Worm (Caenorhabditis elegans) whole organism, L3 larva: ENCODE data around the gene C01F1.5.
A peak's percentile ranks its signal among the peaks of the same experiment; 100 is the strongest.

ENCODE experiments used
- R02D3.7 ChIP-seq: fragments of 150-350 bp; optimal IDR thresholded peaks from 2 replicates; lab custom pipeline; 2014; ENCODE audit warnings: missing biosample characterization, missing genetic modification characterization
- ama-1 ChIP-seq: fragments of 150-350 bp; optimal IDR thresholded peaks from 2 replicates; lab custom pipeline; 2018
- ceh-16 ChIP-seq: sonication (generic microtip); optimal IDR thresholded peaks from 2 replicates; lab custom pipeline; 2017; ENCODE audit warnings: missing biosample characterization, missing genetic modification characterization
- ceh-28 ChIP-seq: fragments of 150-350 bp; optimal IDR thresholded peaks from 2 replicates; lab custom pipeline; 2014; ENCODE audit warnings: missing biosample characterization, missing genetic modification reagents, missing genetic modification characterization
- ceh-9 ChIP-seq: sonication (generic microtip); optimal IDR thresholded peaks from 2 replicates; lab custom pipeline; 2018; ENCODE audit warnings: missing biosample characterization, missing genetic modification characterization
- daf-12 ChIP-seq: fragments of 150-350 bp; optimal IDR thresholded peaks from 2 replicates; lab custom pipeline; 2014; ENCODE audit warnings: missing biosample characterization, missing genetic modification reagents, missing genetic modification characterization
- egl-5 ChIP-seq: fragments of 150-350 bp; optimal IDR thresholded peaks from 2 replicates; lab custom pipeline; 2017; ENCODE audit warnings: missing biosample characterization, missing genetic modification reagents, missing genetic modification characterization, inconsistent platforms
- elt-1 ChIP-seq: fragments of 150-350 bp; optimal IDR thresholded peaks from 2 replicates; lab custom pipeline; 2014; ENCODE audit warnings: missing biosample characterization, missing genetic modification characterization
- elt-2 ChIP-seq: sonication (generic microtip); optimal IDR thresholded peaks from 2 replicates; lab custom pipeline; 2016; ENCODE audit warnings: missing genetic modification reagents, mild to moderate bottlenecking, missing genetic modification characterization, missing compliant biosample characterization
- elt-3 ChIP-seq, 3 experiments: fragments of 150-350 bp in 1 of 3; sonication (generic microtip) in 2 of 3; optimal IDR thresholded peaks; 2 replicates in 2 of 3; 4 replicates in 1 of 3; lab custom pipeline; 2014 to 2017; ENCODE audit warnings: missing biosample characterization in 3 of 3, missing genetic modification characterization in 3 of 3
- eor-1 ChIP-seq, 2 experiments: fragments of 150-350 bp; optimal IDR thresholded peaks; 2 replicates each; lab custom pipeline; 2014 to 2018; ENCODE audit warnings: missing biosample characterization in 2 of 2, missing genetic modification characterization in 2 of 2
- fos-1 ChIP-seq: fragments of 150-350 bp; optimal IDR thresholded peaks from 2 replicates; lab custom pipeline; 2014; ENCODE audit warnings: missing biosample characterization, missing genetic modification characterization
- hmg-11 ChIP-seq: sonication (generic microtip); optimal IDR thresholded peaks from 2 replicates; lab custom pipeline; 2016; ENCODE audit warnings: missing genetic modification characterization, missing compliant biosample characterization
- jun-1 ChIP-seq: fragments of 150-350 bp; optimal IDR thresholded peaks from 2 replicates; lab custom pipeline; 2014; ENCODE audit warnings: missing biosample characterization, missing genetic modification reagents, missing genetic modification characterization
- lin-15B ChIP-seq: fragments of 150-350 bp; optimal IDR thresholded peaks from 2 replicates; lab custom pipeline; 2014; ENCODE audit warnings: missing biosample characterization, missing genetic modification characterization
- nfya-1 ChIP-seq: sonication (generic microtip); optimal IDR thresholded peaks from 2 replicates; lab custom pipeline; 2017; ENCODE audit warnings: missing genetic modification characterization, mild to moderate bottlenecking, missing compliant biosample characterization, antibody characterized with exemption, moderate library complexity; ENCODE audit not compliant: insufficient read depth
- nhr-11 ChIP-seq: fragments of 150-350 bp; optimal IDR thresholded peaks from 2 replicates; lab custom pipeline; 2014; ENCODE audit warnings: missing biosample characterization, missing genetic modification characterization
- nhr-23 ChIP-seq: fragments of 150-350 bp; optimal IDR thresholded peaks from 2 replicates; lab custom pipeline; 2014; ENCODE audit warnings: missing biosample characterization, missing genetic modification reagents, missing genetic modification characterization
- nhr-237 ChIP-seq: fragments of 150-350 bp; optimal IDR thresholded peaks from 2 replicates; lab custom pipeline; 2014; ENCODE audit warnings: missing biosample characterization, missing genetic modification characterization
- nhr-25 ChIP-seq: sonication (generic microtip); optimal IDR thresholded peaks from 2 replicates; lab custom pipeline; 2017; ENCODE audit warnings: missing biosample characterization, missing genetic modification characterization
- nhr-43 ChIP-seq: sonication (generic microtip); optimal IDR thresholded peaks from 2 replicates; lab custom pipeline; 2016; ENCODE audit warnings: mild to moderate bottlenecking, missing genetic modification characterization, missing compliant biosample characterization; ENCODE audit not compliant: poor library complexity, severe bottlenecking
- nhr-67 ChIP-seq: fragments of 150-350 bp; optimal IDR thresholded peaks from 2 replicates; lab custom pipeline; 2014; ENCODE audit warnings: missing biosample characterization, missing genetic modification characterization
- nhr-76 ChIP-seq: fragments of 150-350 bp; sonication (generic microtip); optimal IDR thresholded peaks from 5 replicates; lab custom pipeline; 2014; ENCODE audit warnings: missing biosample characterization, missing genetic modification characterization
- nhr-77 ChIP-seq: fragments of 150-350 bp; optimal IDR thresholded peaks from 2 replicates; lab custom pipeline; 2014; ENCODE audit warnings: missing biosample characterization, missing genetic modification characterization
- pha-4 ChIP-seq: fragments of 150-350 bp; optimal IDR thresholded peaks from 2 replicates; lab custom pipeline; 2014; ENCODE audit warnings: missing biosample characterization, missing genetic modification reagents, missing genetic modification characterization
- pqm-1 ChIP-seq: fragments of 150-350 bp; optimal IDR thresholded peaks from 2 replicates; lab custom pipeline; 2017; ENCODE audit warnings: missing biosample characterization, missing genetic modification characterization, inconsistent platforms
- skn-1 ChIP-seq: fragments of 150-350 bp; optimal IDR thresholded peaks from 2 replicates; lab custom pipeline; 2014; ENCODE audit warnings: missing biosample characterization, missing genetic modification characterization
- snpc-4 ChIP-seq: fragments of 150-350 bp; optimal IDR thresholded peaks from 2 replicates; lab custom pipeline; 2014; ENCODE audit warnings: missing biosample characterization, missing genetic modification characterization
- tbx-2 ChIP-seq: sonication (generic microtip); optimal IDR thresholded peaks from 2 replicates; lab custom pipeline; 2016; ENCODE audit warnings: mild to moderate bottlenecking, missing genetic modification characterization, missing compliant biosample characterization
- unc-62 ChIP-seq: fragments of 150-350 bp; sonication (generic microtip); optimal IDR thresholded peaks from 4 replicates; lab custom pipeline; 2014; ENCODE audit warnings: missing biosample characterization, missing genetic modification reagents, missing genetic modification characterization
- zag-1 ChIP-seq: fragments of 150-350 bp; optimal IDR thresholded peaks from 2 replicates; lab custom pipeline; 2014; ENCODE audit warnings: missing biosample characterization, missing genetic modification characterization
- ztf-11 ChIP-seq: fragments of 150-350 bp; optimal IDR thresholded peaks from 2 replicates; lab custom pipeline; 2014; ENCODE audit warnings: missing biosample characterization, missing genetic modification characterization

C01F1.5 gene

DNA sequence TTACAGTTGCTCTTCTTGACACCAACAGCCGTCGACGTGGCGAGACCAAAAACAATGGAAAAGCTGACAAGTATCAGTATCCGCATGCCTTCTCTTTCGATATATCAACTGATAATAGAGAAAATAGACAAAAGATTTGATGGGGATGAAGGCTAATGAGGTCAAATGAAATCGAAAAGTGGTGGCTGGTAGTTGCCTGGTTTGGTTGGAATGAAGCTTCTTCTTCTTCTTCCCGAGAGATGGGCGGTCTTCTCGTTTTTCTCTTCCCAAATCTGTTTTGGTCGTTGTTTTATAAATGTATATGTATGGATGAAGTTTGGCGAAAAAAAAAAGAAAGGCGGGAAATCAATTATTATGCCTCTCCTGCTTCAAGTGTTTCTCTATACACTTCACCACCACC is at the start of gene C01F1.5:
C01F1.5 (minus strand) TSS at position 103 of the 400 bp plus-strand sequence.
- no peak for TF ChIP-seq snpc-4 (tag; lab: Kevin White, UChicago)
- TF ChIP-seq daf-12 (tag; lab: Kevin White, UChicago): no peak
- no peak for TF ChIP-seq skn-1 (tag; lab: Kevin White, UChicago)
- no peak for TF ChIP-seq jun-1 (tag; lab: Kevin White, UChicago)
- no peak for TF ChIP-seq ama-1 (lab: Kevin White, UChicago)
- TF ChIP-seq nhr-77: no peak
- no peak for TF ChIP-seq elt-1
- no peak for TF ChIP-seq elt-3 (tag; optimal IDR thresholded peaks at IDR 0.05; lab: Kevin White, UChicago)
- TF ChIP-seq ceh-28 (tag; lab: Kevin White, UChicago): no peak
- TF ChIP-seq pha-4 (tag; lab: Kevin White, UChicago): no peak

DNA sequence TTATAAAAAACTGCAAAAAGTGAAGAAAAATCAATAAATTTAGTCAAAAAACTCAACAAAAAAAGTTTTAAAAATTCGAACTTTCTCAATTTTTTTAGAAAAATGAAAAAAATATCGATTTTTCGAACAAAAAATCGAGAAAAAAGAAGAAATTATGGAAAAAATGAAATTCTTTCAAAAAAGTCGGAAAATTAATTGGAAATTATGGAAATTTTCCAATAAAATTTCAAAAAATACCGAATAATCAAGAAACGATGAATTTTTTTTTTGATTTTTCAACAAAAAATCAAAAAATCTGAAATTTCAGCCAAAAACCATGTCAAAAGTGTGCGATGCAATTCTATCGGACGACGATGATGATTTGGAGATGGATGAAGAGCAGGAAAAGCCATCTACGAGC is 47.1 kb upstream of the C01F1.5 start, which contains the start of gene H20J04.4:
H20J04.4 (plus strand) TSS at position 301 of the 400 bp plus-strand sequence.
- no peak for TF ChIP-seq nhr-67 (tag; lab: Kevin White, UChicago)
- peak; percentile 10 for TF ChIP-seq ceh-28 (tag; lab: Kevin White, UChicago)
- TF ChIP-seq, all 47 proteins: peak for 1

DNA sequence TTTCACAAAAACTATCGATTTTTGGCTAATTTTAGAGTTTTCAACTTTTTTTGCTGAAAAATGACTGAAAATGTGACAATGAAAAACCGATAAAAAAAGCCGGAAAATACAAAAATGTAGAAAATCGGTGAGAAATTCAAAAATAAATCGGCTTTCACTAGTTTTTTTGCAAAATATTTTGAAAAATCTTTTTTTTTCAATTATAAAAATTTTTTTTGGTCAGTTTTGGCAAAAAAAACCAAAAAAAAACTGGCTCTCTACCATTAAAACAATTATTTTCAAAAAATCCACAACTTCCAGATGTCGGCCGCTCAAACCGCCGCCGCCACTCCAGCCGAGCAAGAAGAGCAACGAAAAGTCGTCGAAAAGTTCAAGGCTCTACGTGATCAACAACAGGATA is 44.8 kb upstream of the C01F1.5 start, which contains the start of gene pfd-2:
pfd-2 (plus strand) TSS at position 301 of the 400 bp plus-strand sequence.
- TF ChIP-seq fos-1: no peak
- TF ChIP-seq nhr-76: no peak
- no peak for TF ChIP-seq pqm-1 (tag; lab: Kevin White, UChicago)
- no peak for TF ChIP-seq R02D3.7 (tag; lab: Kevin White, UChicago)
- no peak for TF ChIP-seq egl-5 (tag; lab: Kevin White, UChicago)
- no peak for TF ChIP-seq tbx-2 (tag; lab: Kevin White, UChicago)
- TF ChIP-seq zag-1: no peak
- no peak for TF ChIP-seq eor-1 (tag; optimal IDR thresholded peaks at IDR 0.05; lab: Kevin White, UChicago)

DNA sequence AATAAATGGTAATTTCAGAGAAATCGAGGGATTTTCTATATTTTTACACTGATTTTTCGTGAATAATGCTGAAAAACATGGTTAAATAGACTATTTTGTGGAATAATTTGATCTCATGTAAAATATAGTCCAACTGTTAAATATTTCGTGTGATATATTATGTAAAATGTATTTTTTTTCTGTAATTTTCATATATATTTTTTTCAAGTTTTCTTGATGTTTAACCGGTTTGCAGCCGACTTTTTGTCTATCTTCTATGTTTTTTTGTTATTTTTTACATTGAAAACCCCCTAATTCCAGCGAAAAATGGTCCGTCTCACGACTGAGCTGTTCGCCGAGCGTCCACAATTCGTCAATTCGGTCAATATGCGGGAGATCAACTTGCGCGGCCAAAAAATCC is 42.4 kb upstream of the C01F1.5 start, which contains the start of gene mog-2:
mog-2 (plus strand) TSS at position 301 of the 400 bp plus-strand sequence.
- TF ChIP-seq pqm-1 (tag; lab: Kevin White, UChicago) (no peak), ceh-16 (no peak), ztf-11 (tag; lab: Kevin White, UChicago) (no peak), nhr-25 (tag; lab: Kevin White, UChicago) (no peak), elt-3 (tag; optimal IDR thresholded peaks at IDR 0.05; lab: Kevin White, UChicago) (no peak), skn-1 (tag; lab: Kevin White, UChicago) (no peak), snpc-4 (tag; lab: Kevin White, UChicago) (no peak), pha-4 (tag; lab: Kevin White, UChicago) (no peak), unc-62 (GFP tag; lab: Kevin White, UChicago) (no peak), nhr-77 (no peak), elt-2 (tag; lab: Kevin White, UChicago) (no peak), ceh-9 (no peak)

DNA sequence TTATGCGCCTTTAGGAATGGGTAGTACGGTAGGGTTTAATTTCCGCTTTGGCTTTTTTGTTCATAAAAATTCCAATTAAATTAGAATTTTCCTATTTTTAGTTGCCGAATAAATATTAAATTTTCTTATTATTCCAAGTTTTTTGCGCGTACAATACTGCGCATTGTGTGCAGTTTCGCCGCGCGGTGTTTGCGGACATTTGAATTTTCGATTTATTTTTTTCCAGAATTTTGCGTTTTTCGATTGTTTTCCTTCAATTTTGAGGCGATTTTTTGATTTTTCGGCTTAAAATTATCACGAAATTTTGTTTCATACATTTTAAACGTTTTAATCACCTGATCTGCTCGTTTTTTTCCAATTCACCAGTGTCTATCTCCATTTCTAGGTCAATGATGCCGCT is 41.2 kb upstream of the C01F1.5 start, which contains the start of gene H20J04.6:
H20J04.6 (plus strand) TSS at position 386 of the 400 bp plus-strand sequence.
- TF ChIP-seq jun-1 (tag; lab: Kevin White, UChicago) (no peak), hmg-11 (tag; lab: Kevin White, UChicago) (peak; percentile 85), nhr-11 (tag; lab: Kevin White, UChicago) (no peak), pqm-1 (tag; lab: Kevin White, UChicago) (no peak), nhr-76 (no peak), elt-2 (tag; lab: Kevin White, UChicago) (no peak), eor-1 (tag; optimal IDR thresholded peaks at IDR 0.05; lab: Kevin White, UChicago) (no peak), nhr-43 (tag; lab: Kevin White, UChicago) (no peak), nfya-1 (tag; lab: Kevin White, UChicago) (peak; percentile 43), lin-15B (tag; lab: Kevin White, UChicago) (no peak), nhr-23 (peak; percentile 9), pha-4 (tag; lab: Kevin White, UChicago) (peak; percentile 63), egl-5 (tag; lab: Kevin White, UChicago) (no peak)

DNA sequence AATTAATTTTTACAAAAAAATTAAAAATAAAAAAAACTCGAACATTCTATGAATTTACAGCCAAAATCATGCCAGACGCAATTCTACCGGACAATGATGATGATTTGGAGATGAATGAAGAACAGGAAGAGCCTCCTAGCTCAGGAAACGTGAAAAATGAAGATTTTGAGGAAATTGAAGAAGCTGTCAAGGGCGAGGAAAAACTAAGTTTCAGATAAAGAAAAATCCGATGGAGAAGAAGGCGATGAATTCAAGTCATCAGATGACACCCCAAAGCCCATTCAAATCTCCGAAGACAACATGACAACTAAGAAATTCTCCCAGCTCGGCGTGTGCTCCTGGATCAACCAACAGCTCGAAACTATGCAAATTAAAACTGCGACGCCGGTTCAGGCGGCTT is 40.1 kb upstream of the C01F1.5 start, which contains the start of gene Y52E8A.1:
Y52E8A.1 (plus strand) TSS at position 301 of the 400 bp plus-strand sequence.
- TF ChIP-seq pqm-1 (tag; lab: Kevin White, UChicago): no peak
- no peak for TF ChIP-seq nhr-237 (tag; lab: Kevin White, UChicago)
